Worm (Caenorhabditis elegans) whole organism, midembryonic: ENCODE results near the gene rack-1.

Experiments used
- flt-1 ChIP-seq: fragments of 200-800 bp; sonication (Bioruptor generic); IDR thresholded peaks from 2 replicates; pipeline ENCODE4 v1.3.6; 2022; ENCODE audit warnings: missing genetic modification characterization, missing compliant biosample characterization
- med-1 ChIP-seq: sonication (generic microtip); optimal IDR thresholded peaks from 2 replicates; lab custom pipeline; 2017; ENCODE audit warnings: missing genetic modification characterization, mild to moderate bottlenecking, missing compliant biosample characterization, antibody characterized with exemption, missing genetic modification reagents; ENCODE audit not compliant: insufficient read depth
- tab-1 ChIP-seq: fragments of 200-800 bp; sonication (Bioruptor generic); IDR thresholded peaks from 2 replicates; pipeline ENCODE4 v1.3.6; 2022; ENCODE audit warnings: missing genetic modification characterization, missing compliant biosample characterization

DNA sequence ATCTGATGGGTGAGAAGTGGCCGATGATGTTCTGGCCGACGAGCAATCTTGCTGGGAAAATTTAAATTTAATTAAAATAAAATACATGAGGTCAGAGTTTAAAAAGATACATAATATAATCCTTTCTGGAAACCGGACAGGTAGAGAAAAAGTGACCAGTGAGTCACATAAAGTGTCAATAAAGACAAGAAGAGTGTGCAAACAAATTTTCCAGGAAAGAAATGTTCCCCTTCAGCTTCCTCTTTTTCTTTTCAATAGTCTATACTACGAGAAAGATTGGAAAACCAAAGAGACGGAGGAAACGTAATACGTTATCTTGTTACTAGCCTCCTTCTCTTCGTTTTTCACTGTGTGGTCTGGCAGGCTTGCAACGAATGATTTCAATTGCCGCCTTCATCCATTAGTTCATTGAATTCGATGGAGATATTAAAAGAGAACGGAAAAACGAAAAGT is 25.9 kb upstream of the rack-1 start, which contains the start of gene tsp-12:
- TF ChIP-seq flt-1 (GFP tag; lab: Robert Waterston, UW) (no peak), tab-1 (no peak), med-1 (no peak)
